Worm (Caenorhabditis elegans): ENCODE measurements around the gene egl-10.

DNA sequence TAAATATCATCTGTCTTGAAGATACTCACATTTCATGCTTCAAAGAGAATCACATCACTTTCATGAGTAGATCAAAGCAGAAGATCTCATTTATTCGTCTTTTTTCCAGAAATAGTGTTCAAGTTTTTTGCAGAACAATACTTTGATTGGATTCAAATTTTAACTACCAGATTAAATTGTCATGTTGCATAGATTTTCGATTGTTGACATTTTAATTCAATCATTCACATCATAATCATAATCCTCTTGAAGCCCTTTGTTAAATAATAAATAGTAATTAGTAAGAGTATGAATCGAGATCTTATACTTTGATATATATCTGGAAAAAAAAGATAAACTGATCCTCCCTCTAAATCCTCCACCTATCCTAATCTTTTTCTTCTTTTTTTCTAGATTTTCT is 35.0 kb downstream of the egl-10 start:
- TF ChIP-seq hlh-15 (tag; optimal IDR thresholded peaks at IDR 0.05): no peak
- no peak for TF ChIP-seq ceh-18 (tag; optimal IDR thresholded peaks at IDR 0.05)
- no peak for TF ChIP-seq nhr-11 (tag; optimal IDR thresholded peaks at IDR 0.05)
- no peak for TF ChIP-seq zip-5 (tag; optimal IDR thresholded peaks at IDR 0.05)
- no peak for TF ChIP-seq eyg-1 (tag; optimal IDR thresholded peaks at IDR 0.05)
- no peak for TF ChIP-seq pha-4 (tag; optimal IDR thresholded peaks at IDR 0.05)
- no peak for TF ChIP-seq elt-2 (tag; optimal IDR thresholded peaks at IDR 0.05)
- TF ChIP-seq fkh-10 (GFP tag; optimal IDR thresholded peaks at IDR 0.05): no peak
- no peak for TF ChIP-seq sox-2 (GFP tag; IDR thresholded peaks at IDR 0.05)
